Worm (Caenorhabditis elegans): ENCODE data around the gene ttc-17.

Gene ttc-17

DNA sequence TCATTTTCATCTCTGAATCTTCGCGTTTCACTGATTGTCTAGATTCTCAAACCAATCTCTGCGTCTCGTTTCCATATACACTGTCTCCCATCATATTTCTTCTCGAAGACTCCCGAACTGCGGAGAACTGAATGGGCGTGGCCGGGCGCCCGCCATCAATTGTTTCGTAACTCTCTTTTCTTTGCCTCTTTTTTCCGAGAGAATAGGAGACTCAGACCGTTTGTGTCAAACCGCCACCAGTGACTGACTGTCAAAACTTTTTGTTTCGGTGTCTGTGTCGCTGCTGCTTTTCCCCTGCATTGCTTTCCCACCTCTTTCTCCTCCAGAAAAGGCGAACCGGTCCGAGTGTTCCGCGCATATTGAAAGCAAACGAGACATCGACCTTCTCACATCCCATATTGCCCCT, 20.7 kb upstream of the ttc-17 start, which contains the start of gene unc-23 (continued):
- no peak for TF ChIP-seq unc-86 (tag; optimal IDR thresholded peaks at IDR 0.05)
- TF ChIP-seq egl-13 (tag; optimal IDR thresholded peaks at IDR 0.05), result no peak
- TF ChIP-seq irx-1 (tag; optimal IDR thresholded peaks at IDR 0.05), result peak; percentile 55
- peak; percentile 80 for TF ChIP-seq skn-1 (tag; optimal IDR thresholded peaks at IDR 0.05)
- TF ChIP-seq fos-1 (tag; optimal IDR thresholded peaks at IDR 0.05), result peak; percentile 75
- TF ChIP-seq aha-1 (tag; optimal IDR thresholded peaks at IDR 0.05), result peak; percentile 8
- peak; percentile 24 for TF ChIP-seq lin-39 (tag; optimal IDR thresholded peaks at IDR 0.05)
- TF ChIP-seq elt-2 (tag; optimal IDR thresholded peaks at IDR 0.05), result peak; percentile 63
- peak; percentile 76 for TF ChIP-seq lin-13 (GFP tag; optimal IDR thresholded peaks at IDR 0.05)
- TF ChIP-seq zag-1 (tag; optimal IDR thresholded peaks at IDR 0.05), result no peak
- no peak for TF ChIP-seq ceh-90 (tag; optimal IDR thresholded peaks at IDR 0.05)
- peak; percentile 63 for TF ChIP-seq xbp-1 (tag; optimal IDR thresholded peaks at IDR 0.05)
- TF ChIP-seq mdl-1 (tag; optimal IDR thresholded peaks at IDR 0.05), result peak in 1 of 2 experiments; percentile 83
- peak; percentile 96 for TF ChIP-seq nhr-71 (tag; optimal IDR thresholded peaks at IDR 0.05)
- TF ChIP-seq ztf-4 (tag; optimal IDR thresholded peaks at IDR 0.05), result peak; percentile 74
- peak; percentile 60 for TF ChIP-seq snpc-4 (tag; optimal IDR thresholded peaks at IDR 0.05)
- peak; percentile 61 for TF ChIP-seq sup-37 (GFP tag; optimal IDR thresholded peaks at IDR 0.05)
- no peak for TF ChIP-seq sptf-1 (tag; optimal IDR thresholded peaks at IDR 0.05)
- peak; percentile 92 for TF ChIP-seq nhr-90 (tag; optimal IDR thresholded peaks at IDR 0.05; ENCODE audit: poor library complexity)
- peak in 1 of 2 experiments; percentile 8 for TF ChIP-seq egl-27 (tag; optimal IDR thresholded peaks at IDR 0.05)
- TF ChIP-seq nhr-19 (GFP tag; conservative IDR thresholded peaks at IDR 0.05), result peak; percentile 90
- no peak for TF ChIP-seq nhr-84 (tag; optimal IDR thresholded peaks at IDR 0.05)

DNA sequence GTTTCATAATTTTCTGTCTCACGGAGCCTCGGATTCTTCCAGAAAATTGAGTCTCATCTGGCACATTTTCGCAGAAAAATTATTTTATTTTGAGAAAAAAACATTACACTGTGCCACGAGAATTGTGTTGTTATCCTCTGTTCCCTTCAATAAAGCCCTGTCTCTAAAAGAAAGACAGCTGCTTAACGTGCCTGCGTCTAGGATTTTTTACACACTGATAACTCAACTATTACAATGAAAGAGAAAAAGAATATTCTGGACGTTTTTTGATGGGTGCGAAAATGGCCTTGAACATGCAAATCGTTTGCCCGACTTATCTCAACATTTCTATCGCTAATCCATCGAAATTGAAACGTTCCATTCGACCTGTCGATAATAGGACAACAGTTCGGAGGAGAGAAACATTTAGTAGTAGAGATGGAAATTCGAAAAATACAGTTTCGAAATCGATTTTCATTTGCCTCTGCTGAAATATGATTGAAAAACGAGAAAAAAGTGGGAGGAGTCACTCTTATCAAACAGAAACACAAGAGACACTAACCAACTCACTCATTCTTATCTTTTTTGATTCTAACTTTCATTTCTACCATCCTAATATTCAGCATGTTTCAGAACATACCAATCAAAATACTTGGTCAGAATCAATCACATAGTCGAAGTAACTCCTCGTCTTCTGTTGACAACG, 19.9 kb upstream of the ttc-17 start:
- TF ChIP-seq unc-30 (tag; optimal IDR thresholded peaks at IDR 0.05) (no peak), C16A3.4 (tag; optimal IDR thresholded peaks at IDR 0.05) (no peak), nhr-47 (tag; optimal IDR thresholded peaks at IDR 0.05) (no peak), xbp-1 (tag; optimal IDR thresholded peaks at IDR 0.05) (no peak), nhr-19 (GFP tag; conservative IDR thresholded peaks at IDR 0.05) (peak; percentile 49), lin-14 (GFP tag; optimal IDR thresholded peaks at IDR 0.05) (peak; percentile 78), unc-130 (tag; optimal IDR thresholded peaks at IDR 0.05) (no peak), nhr-20 (tag; optimal IDR thresholded peaks at IDR 0.05) (peak; percentile 25), mef-2 (tag; optimal IDR thresholded peaks at IDR 0.05) (no peak), zip-4 (GFP tag; optimal IDR thresholded peaks at IDR 0.05) (no peak), nhr-90 (tag; optimal IDR thresholded peaks at IDR 0.05; ENCODE audit: poor library complexity) (no peak), F16B12.6 (tag; optimal IDR thresholded peaks at IDR 0.05) (no peak), lsy-2 (tag; optimal IDR thresholded peaks at IDR 0.05) (peak in 1 of 2 experiments; percentile 21), lir-3 (tag; optimal IDR thresholded peaks at IDR 0.05; ENCODE audit: poor library complexity) (no peak), mdl-1 (tag; optimal IDR thresholded peaks at IDR 0.05) (peak in 1 of 2 experiments; percentile 2), pax-3 (tag; optimal IDR thresholded peaks at IDR 0.05) (no peak), fkh-8 (tag; optimal IDR thresholded peaks at IDR 0.05) (no peak), rnt-1 (tag; optimal IDR thresholded peaks at IDR 0.05) (peak; percentile 58), tlp-1 (tag; optimal IDR thresholded peaks at IDR 0.05) (no peak), fos-1 (tag; optimal IDR thresholded peaks at IDR 0.05) (no peak), C04F5.9 (tag; optimal IDR thresholded peaks at IDR 0.05) (no peak), pag-3 (tag; optimal IDR thresholded peaks at IDR 0.05; ENCODE audit: borderline replicate concordance, insufficient read depth) (no peak), snu-23 (GFP tag; optimal IDR thresholded peaks at IDR 0.05) (peak; percentile 49), efl-1 (optimal IDR thresholded peaks at IDR 0.05) (no peak), efl-1 (GFP tag; optimal IDR thresholded peaks at IDR 0.05 in 1 of 2) (peak in 1 of 2 experiments; percentile 59), unc-62 (GFP tag; optimal IDR thresholded peaks at IDR 0.05) (no peak), grh-1 (GFP tag; IDR thresholded peaks at IDR 0.05) (no peak), mep-1 (tag; optimal IDR thresholded peaks at IDR 0.05) (peak; percentile 66), elt-3 (tag; optimal IDR thresholded peaks at IDR 0.05) (peak in 1 of 6 experiments; percentile 21), swsn-7 (tag; optimal IDR thresholded peaks at IDR 0.05) (peak; percentile 31), pqm-1 (tag; optimal IDR thresholded peaks at IDR 0.05) (no peak), sptf-1 (tag; optimal IDR thresholded peaks at IDR 0.05) (no peak), nhr-71 (tag; optimal IDR thresholded peaks at IDR 0.05) (peak; percentile 51), elt-2 (tag; optimal IDR thresholded peaks at IDR 0.05) (peak; percentile 14), nhr-237 (tag; optimal IDR thresholded peaks at IDR 0.05) (no peak), mab-9 (GFP tag; IDR thresholded peaks at IDR 0.05) (no peak)

Measured in whole organism, L1 larva.